Worm (Caenorhabditis elegans): ENCODE results near the gene T07F8.4.

Gene T07F8.4

DNA sequence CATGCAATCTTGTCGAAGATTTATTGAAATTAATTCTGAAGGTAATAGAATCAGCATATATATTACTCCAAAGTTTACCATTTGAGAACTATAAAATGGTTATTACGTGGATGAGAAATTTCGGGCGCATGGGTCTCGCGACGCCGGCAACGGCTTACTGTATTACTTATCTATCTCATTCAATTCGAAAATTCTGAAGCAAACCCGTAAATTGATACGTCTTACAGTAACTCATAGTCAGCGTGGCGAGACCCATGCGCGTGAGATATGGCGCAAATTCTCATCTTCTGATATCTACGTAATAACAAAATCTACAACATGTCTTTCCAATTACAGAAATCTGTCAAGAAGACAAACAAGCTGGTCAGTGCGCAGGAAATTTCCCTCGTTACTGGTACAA, 12.3 kb downstream of the T07F8.4 start:
- no peak for TF ChIP-seq dmd-4 (tag; optimal IDR thresholded peaks at IDR 0.05; ENCODE audit: borderline replicate concordance)
- TF ChIP-seq pat-9 (tag; optimal IDR thresholded peaks at IDR 0.05): no peak
- TF ChIP-seq syd-9 (tag; optimal IDR thresholded peaks at IDR 0.05): no peak

DNA sequence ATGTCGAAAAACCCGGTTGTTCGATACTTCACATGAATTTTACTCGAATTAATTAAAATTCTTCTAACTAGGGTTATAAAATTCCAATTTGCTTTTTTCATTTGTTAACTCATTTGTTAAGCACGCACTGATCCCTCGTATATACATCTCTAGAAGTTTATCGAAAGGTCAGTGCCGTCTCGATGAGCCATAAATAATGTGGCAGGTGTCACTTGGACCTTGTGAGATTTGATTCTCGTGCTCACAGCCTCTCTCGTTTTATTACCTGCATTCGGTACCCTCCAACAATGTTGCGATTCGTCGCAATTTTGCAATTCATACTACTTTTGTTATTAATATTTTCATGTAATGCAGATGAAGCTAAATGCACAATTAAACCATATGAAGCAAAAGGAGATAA, 15.5 kb downstream of the T07F8.4 start, which contains the start of gene spon-1:
Gene spon-1, plus strand, starts transcription at position 208 of the 400 bp plus-strand sequence.
- TF ChIP-seq hlh-6 (tag; optimal IDR thresholded peaks at IDR 0.05): no peak
- peak; percentile 54 for TF ChIP-seq unc-55 (GFP tag; optimal IDR thresholded peaks at IDR 0.05)

- TF ChIP-seq elt-2 (tag; optimal IDR thresholded peaks at IDR 0.05) (no peak), C08G9.2 (tag; optimal IDR thresholded peaks at IDR 0.05) (no peak), syd-9 (tag; optimal IDR thresholded peaks at IDR 0.05) (no peak), ceh-14 (tag; optimal IDR thresholded peaks at IDR 0.05) (no peak), C38D4.7 (GFP tag; optimal IDR thresholded peaks at IDR 0.05) (no peak), ceh-6 (GFP tag; optimal IDR thresholded peaks at IDR 0.05) (no peak), zip-5 (tag; optimal IDR thresholded peaks at IDR 0.05) (no peak), pros-1 (tag; optimal IDR thresholded peaks at IDR 0.05) (no peak)
Measured at ce11 chrII:7115638-7116037, 16.2 kb downstream of the T07F8.4 start, which contains the start of gene cutl-5. Gene cutl-5, minus strand, starts transcription at chrII:7115906.

DNA sequence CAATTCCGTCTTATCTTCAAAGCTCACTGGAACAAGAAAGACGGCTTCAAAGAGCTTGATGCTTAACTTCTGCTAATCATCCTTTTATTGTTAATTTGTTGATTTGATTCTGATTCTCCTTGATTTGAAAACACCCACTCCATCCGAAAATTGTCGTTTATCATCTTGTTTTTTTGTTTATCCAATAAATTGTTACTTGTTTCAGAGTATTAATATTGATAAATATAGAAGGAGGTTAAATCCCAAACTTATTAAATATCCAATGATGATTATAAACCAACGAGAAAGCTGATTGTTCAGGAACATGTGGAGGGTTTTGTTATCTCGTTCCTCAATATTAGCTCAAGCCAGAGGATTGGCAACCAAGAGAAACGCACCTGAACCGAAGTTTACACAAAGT, 19.1 kb downstream of the T07F8.4 start, which contains the start of gene F10E7.6:
Gene F10E7.6, plus strand, starts transcription at position 301 of the 400 bp plus-strand sequence.
- no peak for TF ChIP-seq ceh-2 (tag; optimal IDR thresholded peaks at IDR 0.05)
- no peak for TF ChIP-seq syd-9 (tag; optimal IDR thresholded peaks at IDR 0.05)

ce11 chrII:7111657-7112049, 20.2 kb downstream of the T07F8.4 start, which contains the start of gene F10E7.5:
Gene F10E7.5, plus strand, starts transcription at chrII:7111978.
- TF ChIP-seq unc-55 (GFP tag; optimal IDR thresholded peaks at IDR 0.05) (peak; percentile 43), nfya-1 (tag; optimal IDR thresholded peaks at IDR 0.05) (peak; percentile 45), ttx-3 (tag; optimal IDR thresholded peaks at IDR 0.05) (no peak), fkh-6 (tag; optimal IDR thresholded peaks at IDR 0.05) (no peak), ceh-30 (tag; optimal IDR thresholded peaks at IDR 0.05) (peak; percentile 21), unc-42 (tag; optimal IDR thresholded peaks at IDR 0.05) (peak; percentile 77)

DNA sequence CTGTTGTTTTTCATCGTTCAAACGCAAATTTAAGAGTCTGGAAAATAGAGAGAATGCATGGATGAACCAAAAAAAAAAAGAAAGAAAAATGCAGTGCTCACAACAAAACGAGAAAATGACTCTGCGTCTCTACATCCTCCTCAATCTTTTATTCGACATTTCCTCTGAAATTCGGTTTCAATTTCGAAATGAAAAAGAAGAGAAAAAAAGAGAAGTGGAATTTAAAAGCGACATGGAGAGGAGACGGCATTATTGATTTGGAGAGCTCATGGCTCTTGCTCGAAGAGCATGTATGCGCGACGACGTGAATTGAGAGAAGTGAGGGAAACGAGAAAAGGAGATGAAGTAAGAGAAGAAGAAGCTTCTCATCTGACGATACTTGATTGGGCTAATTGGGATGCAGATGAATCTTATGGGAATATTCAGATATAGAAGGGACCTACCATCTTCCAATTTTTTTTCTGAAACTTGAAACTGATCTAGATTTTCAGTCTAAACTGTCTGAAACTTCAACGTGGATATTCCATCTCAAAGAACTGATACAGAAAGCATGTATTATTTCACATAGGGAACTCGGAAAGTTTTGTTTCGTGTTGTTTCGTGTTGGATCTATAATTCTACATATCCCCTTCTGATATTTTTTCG, 20.7 kb downstream of the T07F8.4 start:
- TF ChIP-seq ceh-48 (tag; optimal IDR thresholded peaks at IDR 0.05): peak; percentile 66
- no peak for TF ChIP-seq pqm-1 (tag; optimal IDR thresholded peaks at IDR 0.05)
- TF ChIP-seq tbx-7 (tag; optimal IDR thresholded peaks at IDR 0.05): no peak
- TF ChIP-seq unc-42 (tag; optimal IDR thresholded peaks at IDR 0.05): peak; percentile 25

- no peak for TF ChIP-seq hlh-15 (tag; optimal IDR thresholded peaks at IDR 0.05)
- no peak for TF ChIP-seq pha-2 (tag; optimal IDR thresholded peaks at IDR 0.05)
- no peak for TF ChIP-seq ceh-45 (GFP tag; IDR thresholded peaks at IDR 0.05)
- no peak for TF ChIP-seq C08G9.2 (tag; optimal IDR thresholded peaks at IDR 0.05)
- no peak for TF ChIP-seq T23F11.4 (GFP tag; optimal IDR thresholded peaks at IDR 0.05)
- no peak for TF ChIP-seq eyg-1 (tag; optimal IDR thresholded peaks at IDR 0.05)
- no peak for TF ChIP-seq elt-4 (tag; optimal IDR thresholded peaks at IDR 0.05)
- no peak for TF ChIP-seq unc-86 (tag; optimal IDR thresholded peaks at IDR 0.05)
- no peak for TF ChIP-seq ceh-48 (tag; optimal IDR thresholded peaks at IDR 0.05)
- no peak for TF ChIP-seq ztf-16 (tag; optimal IDR thresholded peaks at IDR 0.05)
- no peak for TF ChIP-seq ceh-18 (tag; optimal IDR thresholded peaks at IDR 0.05)
- TF ChIP-seq che-1 (tag; optimal IDR thresholded peaks at IDR 0.05): no peak
- no peak for TF ChIP-seq mec-3 (tag; optimal IDR thresholded peaks at IDR 0.05; ENCODE audit: borderline replicate concordance)
- no peak for TF ChIP-seq F13H6.1 (tag; optimal IDR thresholded peaks at IDR 0.05)
- no peak for TF ChIP-seq npax-4 (tag; optimal IDR thresholded peaks at IDR 0.05)
- no peak for TF ChIP-seq hlh-13 (GFP tag; optimal IDR thresholded peaks at IDR 0.05)
- TF ChIP-seq elt-2 (tag; optimal IDR thresholded peaks at IDR 0.05): no peak
- no peak for TF ChIP-seq fkh-6 (tag; optimal IDR thresholded peaks at IDR 0.05)
Measured at ce11 chrII:7109956-7110355, 21.9 kb downstream of the T07F8.4 start, which contains the start of gene F10E7.9. Gene F10E7.9, minus strand, starts transcription at chrII:7110056.

Data from whole organism, late embryonic.